Worm (Caenorhabditis elegans) whole organism, L4 larva: ENCODE measurements around the gene B0334.20.
A peak's percentile ranks its signal among the peaks of the same experiment; 100 is the strongest.

ENCODE experiments used
- D1046.2 ChIP-seq: fragments of 200-800 bp; sonication (Bioruptor generic); IDR thresholded peaks from 2 replicates; pipeline ENCODE4 v1.3.6; 2022; ENCODE audit warnings: missing genetic modification characterization, missing compliant biosample characterization
- F10B5.3 ChIP-seq: sonication (generic microtip); optimal IDR thresholded peaks from 2 replicates; lab custom pipeline; 2016; ENCODE audit warnings: mild to moderate bottlenecking, missing genetic modification characterization, missing compliant biosample characterization
- R02D3.7 ChIP-seq: fragments of 150-350 bp; sonication (generic microtip); optimal IDR thresholded peaks from 3 replicates; lab custom pipeline; 2014; ENCODE audit warnings: missing biosample characterization, missing genetic modification characterization
- T20F7.1 ChIP-seq: fragments of 200-800 bp; sonication (Bioruptor generic); optimal IDR thresholded peaks from 2 replicates; lab custom pipeline; 2018; ENCODE audit warnings: mild to moderate bottlenecking, missing genetic modification characterization, missing compliant biosample characterization
- T26A8.4 ChIP-seq: fragments of 200-800 bp; sonication (Bioruptor generic); IDR thresholded peaks from 2 replicates; pipeline ENCODE4 v1.3.6; 2022; ENCODE audit warnings: missing genetic modification characterization, missing compliant biosample characterization
- Y48G9A.11 ChIP-seq: fragments of 200-800 bp; sonication (Bioruptor generic); IDR thresholded peaks from 2 replicates; pipeline ENCODE4 v1.3.6; 2022; ENCODE audit warnings: missing genetic modification reagents, missing genetic modification characterization, missing compliant biosample characterization
- Y5F2A.4 ChIP-seq: fragments of 200-800 bp; sonication (Bioruptor generic); optimal IDR thresholded peaks from 2 replicates; lab custom pipeline; 2018; ENCODE audit warnings: mild to moderate bottlenecking, missing genetic modification characterization, missing compliant biosample characterization
- ZK337.2 ChIP-seq: fragments of 200-800 bp; sonication (Bioruptor generic); IDR thresholded peaks from 2 replicates; pipeline ENCODE4 v1.3.6; 2022; ENCODE audit warnings: missing genetic modification reagents, missing genetic modification characterization, missing compliant biosample characterization
- ZK546.5 ChIP-seq, 2 experiments: sonication (generic microtip); optimal IDR thresholded peaks; 2 replicates each; lab custom pipeline; 2017; ENCODE audit warnings: missing biosample characterization in 2 of 2, missing genetic modification characterization in 2 of 2
- arid-1 ChIP-seq: fragments of 200-800 bp; sonication (Bioruptor generic); conservative IDR thresholded peaks from 2 replicates; pipeline ENCODE4 v1.3.6; 2022; ENCODE audit warnings: missing genetic modification reagents, missing genetic modification characterization, missing compliant biosample characterization
- ceh-20 ChIP-seq: fragments of 200-800 bp; sonication (Bioruptor generic); IDR thresholded peaks from 2 replicates; pipeline ENCODE4 v1.3.6; 2022; ENCODE audit warnings: missing genetic modification reagents, missing genetic modification characterization, missing compliant biosample characterization
- ceh-32 ChIP-seq: sonication (generic microtip); optimal IDR thresholded peaks from 2 replicates; lab custom pipeline; 2016; ENCODE audit warnings: mild to moderate bottlenecking, missing genetic modification characterization, missing compliant biosample characterization; ENCODE audit not compliant: poor library complexity
- ceh-44 ChIP-seq: fragments of 200-800 bp; sonication (Bioruptor generic); IDR thresholded peaks from 2 replicates; pipeline ENCODE4 v1.3.6; 2022; ENCODE audit warnings: missing genetic modification reagents, missing genetic modification characterization, missing compliant biosample characterization
- ces-1 ChIP-seq: fragments of 150-350 bp; sonication (generic microtip); optimal IDR thresholded peaks from 4 replicates; lab custom pipeline; 2014; ENCODE audit warnings: missing biosample characterization, missing genetic modification reagents, missing genetic modification characterization
- cey-2 ChIP-seq: sonication (generic microtip); optimal IDR thresholded peaks from 3 replicates; lab custom pipeline; 2017; ENCODE audit warnings: missing genetic modification characterization, mild to moderate bottlenecking, missing compliant biosample characterization, antibody characterized with exemption, borderline replicate concordance; ENCODE audit not compliant: insufficient read depth
- daf-19 ChIP-seq: fragments of 200-800 bp; sonication (Bioruptor generic); conservative IDR thresholded peaks from 2 replicates; pipeline ENCODE4 v1.3.6; 2022; ENCODE audit warnings: missing genetic modification characterization, missing compliant biosample characterization
- dmd-6 ChIP-seq: fragments of 200-800 bp; sonication (Bioruptor generic); IDR thresholded peaks from 2 replicates; pipeline ENCODE4 v1.3.6; 2022; ENCODE audit warnings: missing genetic modification reagents, missing genetic modification characterization, missing compliant biosample characterization
- dmd-8 ChIP-seq: fragments of 200-800 bp; sonication (Bioruptor generic); IDR thresholded peaks from 2 replicates; pipeline ENCODE4 v1.3.6; 2022; ENCODE audit warnings: missing genetic modification characterization, missing compliant biosample characterization
- dmd-9 ChIP-seq: fragments of 200-800 bp; sonication (Bioruptor generic); IDR thresholded peaks from 2 replicates; pipeline ENCODE4 v1.3.6; 2022; ENCODE audit warnings: missing genetic modification reagents, missing genetic modification characterization, missing compliant biosample characterization
- egl-27 ChIP-seq: sonication (generic microtip); optimal IDR thresholded peaks from 3 replicates; lab custom pipeline; 2017; ENCODE audit warnings: missing biosample characterization, missing genetic modification reagents, missing genetic modification characterization
- egl-43 ChIP-seq: fragments of 200-800 bp; sonication (Bioruptor generic); IDR thresholded peaks from 2 replicates; pipeline ENCODE4 v1.3.6; 2022; ENCODE audit warnings: missing genetic modification reagents, missing genetic modification characterization, missing compliant biosample characterization
- fos-1 ChIP-seq: fragments of 150-350 bp; optimal IDR thresholded peaks from 2 replicates; lab custom pipeline; 2014; ENCODE audit warnings: missing biosample characterization, missing genetic modification characterization
- gei-8 ChIP-seq: fragments of 200-800 bp; sonication (Bioruptor generic); optimal IDR thresholded peaks from 2 replicates; lab custom pipeline; 2018; ENCODE audit warnings: mild to moderate bottlenecking, missing genetic modification characterization, missing compliant biosample characterization
- hif-1 ChIP-seq, 2 experiments: sonication (generic microtip); optimal IDR thresholded peaks; 2 replicates each; lab custom pipeline; 2016 to 2017; ENCODE audit warnings: missing compliant biosample characterization in 2 of 2, missing genetic modification characterization in 2 of 2, missing genetic modification reagents in 2 of 2, missing genotype in 2 of 2, mild to moderate bottlenecking in 1 of 2
- hlh-11 ChIP-seq: fragments of 200-800 bp; sonication (Bioruptor generic); optimal IDR thresholded peaks from 2 replicates; lab custom pipeline; 2018; ENCODE audit warnings: mild to moderate bottlenecking, missing genetic modification characterization, missing compliant biosample characterization
- hmg-1.1 ChIP-seq: fragments of 200-800 bp; sonication (Bioruptor generic); IDR thresholded peaks from 2 replicates; pipeline ENCODE4 v1.3.6; 2022; ENCODE audit warnings: missing genetic modification reagents, missing genetic modification characterization, missing compliant biosample characterization
- lin-1 ChIP-seq: fragments of 200-800 bp; sonication (Bioruptor generic); IDR thresholded peaks from 2 replicates; pipeline ENCODE4 v1.3.6; 2022; ENCODE audit warnings: missing genetic modification reagents, missing genetic modification characterization, missing compliant biosample characterization
- mdl-1 ChIP-seq, 2 experiments: fragments of 150-350 bp in 1 of 2; sonication (generic microtip) in 1 of 2; optimal IDR thresholded peaks; 2 replicates each; lab custom pipeline; 2014 to 2017; ENCODE audit warnings: missing biosample characterization in 2 of 2, missing genetic modification characterization in 2 of 2
- mxl-3 ChIP-seq: fragments of 200-800 bp; sonication (Bioruptor generic); optimal IDR thresholded peaks from 2 replicates; lab custom pipeline; 2018; ENCODE audit warnings: mild to moderate bottlenecking, missing genetic modification characterization, missing compliant biosample characterization
- nhr-10 ChIP-seq: fragments of 150-350 bp; optimal IDR thresholded peaks from 2 replicates; lab custom pipeline; 2014; ENCODE audit warnings: missing biosample characterization, missing genetic modification characterization
- nhr-102 ChIP-seq: sonication (generic microtip); optimal IDR thresholded peaks from 2 replicates; lab custom pipeline; 2016; ENCODE audit warnings: mild to moderate bottlenecking, missing genetic modification characterization, moderate library complexity, missing compliant biosample characterization
- nhr-237 ChIP-seq: sonication (generic microtip); optimal IDR thresholded peaks from 2 replicates; lab custom pipeline; 2017; ENCODE audit warnings: missing biosample characterization, missing genetic modification characterization
- nhr-25 ChIP-seq: sonication (generic microtip); optimal IDR thresholded peaks from 2 replicates; lab custom pipeline; 2017; ENCODE audit warnings: missing genetic modification characterization, mild to moderate bottlenecking, missing compliant biosample characterization, antibody characterized with exemption, moderate library complexity, borderline replicate concordance; ENCODE audit not compliant: insufficient read depth
- nhr-28 ChIP-seq: fragments of 150-350 bp; optimal IDR thresholded peaks from 2 replicates; lab custom pipeline; 2014; ENCODE audit warnings: missing biosample characterization, missing genetic modification characterization
- nhr-48 ChIP-seq: sonication (generic microtip); optimal IDR thresholded peaks from 2 replicates; lab custom pipeline; 2016; ENCODE audit warnings: mild to moderate bottlenecking, missing genetic modification characterization, missing compliant biosample characterization
- nhr-76 ChIP-seq: fragments of 150-350 bp; optimal IDR thresholded peaks from 2 replicates; lab custom pipeline; 2014; ENCODE audit warnings: missing biosample characterization, missing genetic modification characterization
- pha-4 ChIP-seq, 2 experiments: fragments of 150-350 bp in 1 of 2; fragments of 200-800 bp in 1 of 2; sonication (Bioruptor generic) in 1 of 2; IDR thresholded peaks in 1 of 2; optimal IDR thresholded peaks in 1 of 2; 2 replicates each; pipeline versions ENCODE4 v1.3.6 to Lab custom; 2014 to 2022; ENCODE audit warnings: missing genetic modification characterization in 2 of 2, missing genetic modification reagents in 2 of 2, missing biosample characterization in 1 of 2, missing compliant biosample characterization in 1 of 2
- pqm-1 ChIP-seq: sonication (generic microtip); optimal IDR thresholded peaks from 2 replicates; lab custom pipeline; 2017; ENCODE audit warnings: missing biosample characterization, missing genetic modification characterization
- skn-1 ChIP-seq: fragments of 150-350 bp; optimal IDR thresholded peaks from 2 replicates; lab custom pipeline; 2014; ENCODE audit warnings: missing biosample characterization, missing genetic modification characterization
- tra-1 ChIP-seq: fragments of 200-800 bp; sonication (Bioruptor generic); IDR thresholded peaks from 2 replicates; pipeline ENCODE4 v1.3.6; 2022; ENCODE audit warnings: missing genetic modification reagents, missing genetic modification characterization, missing compliant biosample characterization
- unc-130 ChIP-seq: sonication (generic microtip); optimal IDR thresholded peaks from 2 replicates; lab custom pipeline; 2016; ENCODE audit warnings: missing genetic modification reagents, missing genetic modification characterization, missing compliant biosample characterization
- zfp-2 ChIP-seq: sonication (generic microtip); optimal IDR thresholded peaks from 2 replicates; lab custom pipeline; 2016; ENCODE audit warnings: mild to moderate bottlenecking, missing genetic modification characterization, missing compliant biosample characterization
- zfp-3 ChIP-seq: fragments of 200-800 bp; sonication (Bioruptor generic); conservative IDR thresholded peaks from 2 replicates; pipeline ENCODE4 v1.3.6; 2022; ENCODE audit warnings: missing genetic modification reagents, missing genetic modification characterization, missing compliant biosample characterization
- zip-2 ChIP-seq: fragments of 150-350 bp; optimal IDR thresholded peaks from 2 replicates; lab custom pipeline; 2014; ENCODE audit warnings: missing biosample characterization, missing genetic modification characterization

B0334.20 gene

DNA sequence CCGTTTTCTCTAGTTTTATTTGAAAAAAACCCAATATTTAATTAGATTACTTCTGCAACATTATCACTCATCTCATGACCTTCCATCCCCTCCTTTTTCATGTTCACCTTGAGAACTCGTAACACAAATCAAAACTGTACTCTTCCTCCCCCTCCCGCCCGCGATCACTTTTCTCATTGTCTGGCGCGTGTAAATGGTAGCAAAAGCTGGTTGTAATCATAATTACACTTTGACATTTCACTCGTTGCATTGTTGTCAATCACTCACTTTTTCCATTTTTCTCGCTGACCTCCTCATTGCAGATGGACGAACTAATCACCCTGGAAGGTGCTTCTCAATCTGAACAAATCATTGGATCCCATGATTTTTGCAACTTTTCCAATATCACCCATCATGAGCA, 10.1 kb upstream of the B0334.20 start, which contains the start of gene npr-41:
TSS of gene npr-41 (plus strand) at position 301 of the 400 bp plus-strand sequence.
- no peak for TF ChIP-seq R02D3.7
- TF ChIP-seq hif-1 (tag; optimal IDR thresholded peaks at IDR 0.05; lab: Kevin White, UChicago): no peak
- TF ChIP-seq dmd-6: no peak

- no peak for TF ChIP-seq egl-27 (tag; lab: Kevin White, UChicago)
- no peak for TF ChIP-seq lin-1
- TF ChIP-seq egl-43: no peak
- TF ChIP-seq T20F7.1: no peak
- TF ChIP-seq nhr-76 (tag; lab: Kevin White, UChicago): no peak
- no peak for TF ChIP-seq zip-2 (tag; lab: Kevin White, UChicago)
- no peak for TF ChIP-seq nhr-10 (tag; lab: Kevin White, UChicago)
- no peak for TF ChIP-seq ceh-20 (GFP tag; lab: Robert Waterston, UW)
- no peak for TF ChIP-seq ceh-32
- TF ChIP-seq D1046.2 (GFP tag; lab: Robert Waterston, UW): no peak
- no peak for TF ChIP-seq arid-1 (GFP tag; lab: Robert Waterston, UW)
- no peak for TF ChIP-seq ZK546.5 (tag; optimal IDR thresholded peaks at IDR 0.05; lab: Kevin White, UChicago)
Observed at ce11 chrII:11503761-11504160, 3.5 kb upstream of the B0334.20 start.

- peak; percentile 6 for TF ChIP-seq nhr-25 (tag; lab: Kevin White, UChicago)
- TF ChIP-seq nhr-102 (tag; lab: Kevin White, UChicago): no peak
- no peak for TF ChIP-seq Y48G9A.11 (GFP tag; lab: Robert Waterston, UW)
- TF ChIP-seq nhr-76 (tag; lab: Kevin White, UChicago): no peak
- TF ChIP-seq pqm-1 (tag; lab: Kevin White, UChicago): no peak
- TF ChIP-seq mdl-1 (tag; optimal IDR thresholded peaks at IDR 0.05; lab: Kevin White, UChicago): peak in 1 of 2 experiments; percentile 54
- TF ChIP-seq fos-1 (tag; lab: Kevin White, UChicago): no peak
- TF ChIP-seq unc-130 (GFP tag; lab: Kevin White, UChicago): no peak
- no peak for TF ChIP-seq tra-1 (GFP tag; lab: Robert Waterston, UW)
- TF ChIP-seq hlh-11 (tag; lab: Kevin White, UChicago): peak; percentile 51
- no peak for TF ChIP-seq gei-8
- TF ChIP-seq zfp-2: no peak
- TF ChIP-seq Y5F2A.4 (GFP tag; lab: Kevin White, UChicago): no peak
- TF ChIP-seq skn-1: no peak
- TF ChIP-seq ceh-20 (GFP tag; lab: Robert Waterston, UW): no peak
- TF ChIP-seq ZK337.2 (GFP tag; lab: Robert Waterston, UW): no peak
- TF ChIP-seq daf-19 (GFP tag; lab: Robert Waterston, UW): no peak
- TF ChIP-seq T26A8.4 (GFP tag; lab: Robert Waterston, UW): no peak
- no peak for TF ChIP-seq ces-1 (GFP tag; lab: Kevin White, UChicago)
- TF ChIP-seq ceh-44 (GFP tag; lab: Robert Waterston, UW): no peak
- no peak for TF ChIP-seq zfp-3 (GFP tag; lab: Robert Waterston, UW)
- no peak for TF ChIP-seq F10B5.3 (tag; lab: Kevin White, UChicago)
- no peak for TF ChIP-seq nhr-237 (tag; lab: Kevin White, UChicago)
- TF ChIP-seq dmd-8 (GFP tag; lab: Robert Waterston, UW): no peak
- peak; percentile 28 for TF ChIP-seq nhr-48
- no peak for TF ChIP-seq dmd-9 (GFP tag; lab: Robert Waterston, UW)
- TF ChIP-seq pha-4 (GFP tag; IDR thresholded peaks at IDR 0.05; lab: Robert Waterston, UW): no peak
- TF ChIP-seq pha-4 (tag; optimal IDR thresholded peaks at IDR 0.05; lab: Kevin White, UChicago): no peak
- peak; percentile 86 for TF ChIP-seq nhr-28 (tag; lab: Kevin White, UChicago)
- no peak for TF ChIP-seq hmg-1.1
- TF ChIP-seq mxl-3: peak; percentile 68
- no peak for TF ChIP-seq cey-2 (tag; lab: Kevin White, UChicago)
Observed at ce11 chrII:11501956-11502355, 1.7 kb upstream of the B0334.20 start.
